Fruit fly (Drosophila melanogaster) whole organism, wandering third instar larva: ENCODE results near the gene Mur11Da.

Experiments
- CG32264 ChIP-seq: fragments of 200-800 bp; sonication (Bioruptor generic); optimal IDR thresholded peaks from 2 replicates; lab custom pipeline; 2016; ENCODE audit warnings: missing biosample characterization, missing genetic modification characterization
- CG9705 ChIP-seq: fragments of 200-800 bp; sonication (Bioruptor generic); optimal IDR thresholded peaks from 2 replicates; lab custom pipeline; 2018; ENCODE audit warnings: missing biosample characterization, mild to moderate bottlenecking, missing genetic modification characterization
- CrebA ChIP-seq: fragments of 200-800 bp; sonication (Bioruptor generic); optimal IDR thresholded peaks from 2 replicates; lab custom pipeline; 2016; ENCODE audit warnings: missing biosample characterization, mild to moderate bottlenecking, missing genetic modification characterization, borderline replicate concordance
- Dfd ChIP-seq: fragments of >200 bp; optimal IDR thresholded peaks from 2 replicates; lab custom pipeline; 2017; ENCODE audit warnings: missing biosample characterization, missing genetic modification characterization
- HLH106 ChIP-seq: fragments of 200-800 bp; optimal IDR thresholded peaks from 3 replicates; lab custom pipeline; 2019; ENCODE audit warnings: missing biosample characterization, mild to moderate bottlenecking, missing genetic modification characterization, moderate library complexity
- Hnf4 ChIP-seq: fragments of 200-800 bp; sonication (Bioruptor generic); optimal IDR thresholded peaks from 2 replicates; lab custom pipeline; 2016; ENCODE audit warnings: missing biosample characterization, mild to moderate bottlenecking, missing genetic modification characterization
- Hr78 ChIP-seq: fragments of >200 bp; optimal IDR thresholded peaks from 2 replicates; lab custom pipeline; 2017; ENCODE audit warnings: missing biosample characterization, missing genetic modification characterization
- Hr83 ChIP-seq: fragments of 200-300 bp; sonication (Bioruptor generic); optimal IDR thresholded peaks from 2 replicates; lab custom pipeline; 2016; ENCODE audit warnings: missing biosample characterization, mild to moderate bottlenecking, missing genetic modification characterization, moderate library complexity; ENCODE audit not compliant: poor library complexity, severe bottlenecking
- Jra ChIP-seq: sonication (Bioruptor generic); optimal IDR thresholded peaks from 2 replicates; lab custom pipeline; 2016; ENCODE audit warnings: missing biosample characterization, missing genetic modification characterization
- Mio ChIP-seq: sonication (Bioruptor generic); optimal IDR thresholded peaks from 2 replicates; lab custom pipeline; 2016; ENCODE audit warnings: missing biosample characterization, missing genetic modification characterization
- Myc ChIP-seq: fragments of >200 bp; optimal IDR thresholded peaks from 2 replicates; lab custom pipeline; 2017
- N ChIP-seq: fragments of >200 bp; optimal IDR thresholded peaks from 2 replicates; lab custom pipeline; 2018; ENCODE audit warnings: missing biosample characterization, missing external identifiers, missing genetic modification characterization
- Rel ChIP-seq, 2 experiments: fragments of 200-800 bp; sonication (Bioruptor generic) in 1 of 2; optimal IDR thresholded peaks; 2 replicates in 1 of 2; 3 replicates in 1 of 2; lab custom pipeline; 2016 to 2019; ENCODE audit warnings: mild to moderate bottlenecking in 2 of 2, missing biosample characterization in 2 of 2, missing genetic modification characterization in 2 of 2, moderate library complexity in 1 of 2
- Sp1 ChIP-seq: fragments of 200-800 bp; sonication (Bioruptor generic); optimal IDR thresholded peaks from 3 replicates; lab custom pipeline; 2019; ENCODE audit warnings: missing biosample characterization, mild to moderate bottlenecking, missing genetic modification characterization, moderate library complexity
- br ChIP-seq: fragments of 200-800 bp; sonication (Bioruptor generic); optimal IDR thresholded peaks from 2 replicates; lab custom pipeline; 2016; ENCODE audit warnings: missing biosample characterization, missing genetic modification characterization
- brk ChIP-seq: fragments of 200-800 bp; sonication (Bioruptor generic); optimal IDR thresholded peaks from 2 replicates; lab custom pipeline; 2016; ENCODE audit warnings: missing biosample characterization, mild to moderate bottlenecking, missing genetic modification characterization
- dl ChIP-seq, 2 experiments: fragments of 175-275, 200-275 bp in 1 of 2; fragments of 200-275 bp in 1 of 2; sonication (Bioruptor generic); optimal IDR thresholded peaks; lab custom pipeline; 2018; ENCODE audit warnings: mild to moderate bottlenecking in 2 of 2, missing biosample characterization in 2 of 2, missing genetic modification characterization in 2 of 2, moderate library complexity in 2 of 2; ENCODE audit not compliant: partially characterized antibody in 2 of 2, insufficient read depth in 1 of 2
- dmrt93B ChIP-seq: fragments of 200-800 bp; sonication (Bioruptor generic); optimal IDR thresholded peaks from 2 replicates; lab custom pipeline; 2018; ENCODE audit warnings: missing biosample characterization, mild to moderate bottlenecking, missing genetic modification characterization
- dsf ChIP-seq: sonication (Bioruptor generic); optimal IDR thresholded peaks from 2 replicates; lab custom pipeline; 2016; ENCODE audit warnings: missing biosample characterization, missing genetic modification characterization, borderline replicate concordance
- foxo ChIP-seq, 2 experiments: fragments of 200-800 bp; sonication (Bioruptor generic); optimal IDR thresholded peaks; 2 replicates in 1 of 2; 3 replicates in 1 of 2; lab custom pipeline; 2016 to 2017; ENCODE audit warnings: missing biosample characterization in 2 of 2, missing genetic modification characterization in 2 of 2
- h ChIP-seq: fragments of 200-800 bp; sonication (Bioruptor generic); optimal IDR thresholded peaks from 3 replicates; lab custom pipeline; 2016; ENCODE audit warnings: missing biosample characterization, mild to moderate bottlenecking, missing genetic modification characterization
- jim ChIP-seq: fragments of 175-275, 200-325 bp; sonication (Bioruptor generic); optimal IDR thresholded peaks from 2 replicates; lab custom pipeline; 2016; ENCODE audit warnings: missing biosample characterization, mild to moderate bottlenecking, missing genetic modification characterization
- lola ChIP-seq: fragments of >200 bp; optimal IDR thresholded peaks from 2 replicates; lab custom pipeline; 2017; ENCODE audit warnings: missing biosample characterization, missing genetic modification characterization
- pan ChIP-seq: fragments of >200 bp; optimal IDR thresholded peaks from 2 replicates; lab custom pipeline; 2017
- psq ChIP-seq: fragments of 200-800 bp; sonication (Bioruptor generic); optimal IDR thresholded peaks from 3 replicates; lab custom pipeline; 2017; ENCODE audit warnings: missing biosample characterization, mild to moderate bottlenecking, missing genetic modification characterization, moderate library complexity
- sage ChIP-seq: fragments of 200-800 bp; sonication (Bioruptor generic); optimal IDR thresholded peaks from 2 replicates; lab custom pipeline; 2016; ENCODE audit warnings: missing biosample characterization, mild to moderate bottlenecking, missing genetic modification characterization
- sv ChIP-seq: fragments of 200-800 bp; sonication (Bioruptor generic); optimal IDR thresholded peaks from 3 replicates; lab custom pipeline; 2016; ENCODE audit warnings: missing biosample characterization, missing genetic modification characterization
- tai ChIP-seq: sonication (Bioruptor generic); optimal IDR thresholded peaks from 2 replicates; lab custom pipeline; 2016; ENCODE audit warnings: missing biosample characterization, missing genetic modification characterization
- usp ChIP-seq: fragments of >200 bp; optimal IDR thresholded peaks from 2 replicates; lab custom pipeline; 2017; ENCODE audit warnings: missing biosample characterization, missing genetic modification characterization
- woc ChIP-seq: sonication (Bioruptor generic); optimal IDR thresholded peaks from 2 replicates; lab custom pipeline; 2016; ENCODE audit warnings: missing biosample characterization, mild to moderate bottlenecking, missing genetic modification characterization

The Mur11Da gene

DNA sequence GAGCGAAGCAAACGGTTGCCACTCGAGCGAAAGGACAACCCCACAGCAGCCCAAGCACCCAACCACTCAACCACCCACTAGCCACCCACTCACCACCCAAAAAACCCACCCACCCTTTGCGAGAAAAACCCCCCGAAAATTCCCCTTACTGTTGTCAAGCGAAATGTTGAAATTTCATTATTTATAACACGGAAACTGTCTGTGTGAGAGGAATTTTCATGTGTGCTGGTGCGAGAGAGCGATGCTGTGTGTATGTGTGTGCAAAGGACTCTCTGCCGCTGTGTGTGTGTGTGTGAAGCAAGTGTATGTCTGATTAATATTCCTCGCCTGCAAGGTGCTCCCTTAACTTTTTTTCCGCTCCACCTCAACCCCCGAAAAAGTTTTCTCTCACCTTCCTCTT, 37.9 kb upstream of the Mur11Da start:
- TF ChIP-seq Dfd (GFP tag; lab: Kevin White, UChicago) (no peak), Rel (GFP tag; optimal IDR thresholded peaks at IDR 0.05; lab: Kevin White, UChicago) (no peak), Rel (tag; optimal IDR thresholded peaks at IDR 0.05; lab: Kevin White, UChicago) (no peak), CG32264 (GFP tag; lab: Kevin White, UChicago) (no peak), lola (no peak), HLH106 (tag; lab: Kevin White, UChicago) (no peak), woc (GFP tag; lab: Kevin White, UChicago) (no peak)
- TF ChIP-seq, all 38 proteins: peak for 0

DNA sequence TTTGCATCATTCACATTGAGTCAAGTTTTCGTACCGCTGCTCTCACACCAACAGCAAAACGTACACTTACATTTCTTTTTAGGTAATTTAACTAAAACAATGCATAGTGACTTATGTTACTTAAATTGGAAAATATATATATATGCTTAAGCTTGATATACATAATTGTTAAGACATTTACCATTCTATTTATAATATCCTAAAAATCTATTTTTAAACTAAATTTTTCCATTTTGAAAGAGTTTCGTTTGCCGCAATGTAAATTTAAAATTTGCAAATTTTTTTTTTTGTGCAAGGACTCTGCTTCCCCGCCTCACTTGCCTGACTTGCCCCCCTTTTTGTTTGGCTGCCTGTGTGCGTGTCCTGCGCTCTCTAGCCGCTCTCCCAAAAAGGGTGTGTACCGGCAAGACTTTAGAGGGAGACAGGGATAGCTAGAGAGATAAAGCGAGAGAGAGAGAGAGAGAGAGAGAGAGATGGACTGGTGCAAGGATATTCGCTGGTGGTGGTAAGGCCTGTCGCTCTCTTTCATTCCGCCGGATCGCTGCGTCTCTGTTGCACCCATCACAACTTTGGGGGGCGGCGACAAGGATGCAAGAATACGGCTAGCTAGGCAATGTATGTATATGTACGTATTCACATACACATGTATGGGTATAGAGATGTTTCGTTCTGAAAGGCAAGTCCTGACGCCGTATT, 29.7 kb upstream of the Mur11Da start:
- TF ChIP-seq brk (GFP tag; lab: Kevin White, UChicago) (no peak), Sp1 (GFP tag; lab: Kevin White, UChicago) (peak; percentile 37), Dfd (GFP tag; lab: Kevin White, UChicago) (no peak), HLH106 (tag; lab: Kevin White, UChicago) (peak; percentile 28), Hnf4 (GFP tag; lab: Kevin White, UChicago) (no peak)

DNA sequence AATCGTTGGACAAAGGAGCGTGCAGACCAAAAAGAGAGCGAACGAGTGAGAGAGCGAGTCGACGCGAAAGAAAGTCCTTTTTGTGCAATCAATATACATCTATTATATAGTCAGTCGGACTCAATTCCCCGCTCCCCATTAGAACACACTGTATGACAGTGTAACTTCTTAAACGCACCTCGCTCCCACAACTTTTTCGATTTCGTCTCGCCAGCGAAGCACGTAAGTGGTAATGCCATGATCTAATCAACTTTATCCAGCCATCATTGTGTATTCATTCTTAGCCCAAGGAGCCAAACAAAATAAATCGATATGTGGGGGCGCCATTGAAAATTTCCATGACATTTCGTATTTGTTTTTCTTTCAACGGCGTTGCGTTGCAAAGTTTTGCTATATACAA, 28.7 kb upstream of the Mur11Da start:
- no peak for TF ChIP-seq Sp1 (GFP tag; lab: Kevin White, UChicago)
- TF ChIP-seq CG9705 (GFP tag; lab: Kevin White, UChicago): no peak
- no peak for TF ChIP-seq CrebA
- no peak for TF ChIP-seq woc (GFP tag; lab: Kevin White, UChicago)
- TF ChIP-seq dl (GFP tag; optimal IDR thresholded peaks at IDR 0.05; lab: Kevin White, UChicago; ENCODE audit: insufficient read depth in 1 of 2, partially characterized antibody in 2 of 2): no peak
- TF ChIP-seq Rel (GFP tag; optimal IDR thresholded peaks at IDR 0.05; lab: Kevin White, UChicago): no peak
- no peak for TF ChIP-seq Rel (tag; optimal IDR thresholded peaks at IDR 0.05; lab: Kevin White, UChicago)
- TF ChIP-seq tai (GFP tag; lab: Kevin White, UChicago): no peak
- TF ChIP-seq HLH106 (tag; lab: Kevin White, UChicago): no peak
- TF ChIP-seq Myc (lab: Kevin White, UChicago): no peak
- no peak for TF ChIP-seq sv
- TF ChIP-seq Hr83: no peak
- TF ChIP-seq br (GFP tag; lab: Kevin White, UChicago): no peak
- TF ChIP-seq lola: no peak
- TF ChIP-seq Hr78 (GFP tag; lab: Kevin White, UChicago): no peak
- TF ChIP-seq usp (GFP tag; lab: Kevin White, UChicago): no peak
- no peak for TF ChIP-seq dsf (GFP tag; lab: Kevin White, UChicago)
- no peak for TF ChIP-seq Mio (GFP tag; lab: Kevin White, UChicago)
- TF ChIP-seq CG32264 (GFP tag; lab: Kevin White, UChicago): no peak
- no peak for TF ChIP-seq N (GFP tag; lab: Kevin White, UChicago)
- no peak for TF ChIP-seq psq (GFP tag; lab: Kevin White, UChicago)

DNA sequence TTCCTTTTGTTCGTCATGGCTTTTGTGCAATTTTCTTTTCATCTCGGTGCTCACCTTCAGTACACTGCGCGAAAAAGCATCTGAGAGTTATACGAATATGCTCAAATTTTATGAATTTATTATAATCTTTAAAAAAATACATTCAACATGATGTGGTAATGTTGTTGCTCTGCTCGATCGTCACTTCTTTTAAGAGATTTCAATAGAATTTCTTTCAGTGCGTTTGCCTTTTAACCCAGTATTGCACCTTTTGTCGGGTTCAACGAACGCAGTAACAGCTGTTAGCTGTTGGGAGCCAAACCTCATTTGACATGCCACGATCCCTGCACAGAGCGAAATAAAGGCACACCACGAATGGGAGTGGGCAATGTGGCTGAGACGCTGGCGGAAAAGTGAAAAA, 27.7 kb upstream of the Mur11Da start:
- TF ChIP-seq foxo (GFP tag; optimal IDR thresholded peaks at IDR 0.05; lab: Kevin White, UChicago) (peak in 1 of 2 experiments; percentile 20), h (peak; percentile 2), psq (GFP tag; lab: Kevin White, UChicago) (peak; percentile 9), Mio (GFP tag; lab: Kevin White, UChicago) (no peak), Jra (no peak), HLH106 (tag; lab: Kevin White, UChicago) (peak; percentile 31)

DNA sequence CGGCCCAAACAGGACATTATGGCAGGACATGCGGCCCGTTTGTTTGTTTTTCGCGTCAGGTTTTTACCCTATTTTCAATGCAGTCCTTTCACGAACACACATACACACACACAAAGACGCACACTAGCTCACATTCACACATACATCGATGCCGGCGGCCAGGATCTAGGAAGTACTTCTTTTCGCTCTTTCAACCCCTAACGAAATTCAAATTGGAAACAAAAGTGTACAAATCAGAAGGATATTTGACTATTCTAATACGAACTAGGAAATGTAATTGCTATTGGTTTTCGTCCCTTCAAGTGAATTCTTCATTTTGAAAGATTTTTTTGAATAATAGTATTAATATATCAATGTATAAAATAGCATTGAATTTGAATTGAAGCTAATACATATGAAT, 27.3 kb upstream of the Mur11Da start:
- TF ChIP-seq Hnf4 (GFP tag; lab: Kevin White, UChicago) (no peak), br (GFP tag; lab: Kevin White, UChicago) (no peak), dmrt93B (no peak)

DNA sequence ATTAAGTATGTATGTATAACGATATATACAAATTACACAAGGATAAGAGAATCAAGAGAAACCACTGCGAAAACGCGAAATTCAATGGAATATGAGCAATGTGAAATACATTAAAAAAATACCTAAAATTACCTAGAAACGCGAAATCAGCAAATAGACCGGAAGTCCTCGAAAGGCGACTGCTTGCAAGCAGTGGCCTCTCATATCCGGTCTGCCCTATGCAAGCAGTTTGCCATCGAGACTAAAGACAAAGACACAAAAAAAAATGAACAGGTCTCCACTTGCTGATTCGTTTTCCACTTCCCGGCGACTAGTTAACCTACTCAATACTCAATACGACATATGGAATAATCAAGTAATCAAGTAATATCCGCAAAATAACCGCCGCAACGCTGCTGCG, 20.0 kb upstream of the Mur11Da start:
- TF ChIP-seq CG32264 (GFP tag; lab: Kevin White, UChicago): no peak
- no peak for TF ChIP-seq lola
- TF ChIP-seq usp (GFP tag; lab: Kevin White, UChicago): no peak
- no peak for TF ChIP-seq woc (GFP tag; lab: Kevin White, UChicago)
- TF ChIP-seq N (GFP tag; lab: Kevin White, UChicago): no peak
- no peak for TF ChIP-seq psq (GFP tag; lab: Kevin White, UChicago)
- no peak for TF ChIP-seq HLH106 (tag; lab: Kevin White, UChicago)
- no peak for TF ChIP-seq pan (lab: Kevin White, UChicago)
- no peak for TF ChIP-seq dl (GFP tag; optimal IDR thresholded peaks at IDR 0.05; lab: Kevin White, UChicago; ENCODE audit: insufficient read depth in 1 of 2, partially characterized antibody in 2 of 2)
- no peak for TF ChIP-seq sage (GFP tag; lab: Kevin White, UChicago)
- TF ChIP-seq Jra: no peak
- TF ChIP-seq br (GFP tag; lab: Kevin White, UChicago): no peak
- no peak for TF ChIP-seq jim (GFP tag; lab: Kevin White, UChicago)
- no peak for TF ChIP-seq CG9705 (GFP tag; lab: Kevin White, UChicago)
- no peak for TF ChIP-seq Hnf4 (GFP tag; lab: Kevin White, UChicago)
- no peak for TF ChIP-seq tai (GFP tag; lab: Kevin White, UChicago)
- TF ChIP-seq, all 38 proteins: peak for 0
